Fruit fly (Drosophila melanogaster) whole organism, embryonic: ENCODE measurements around the gene CG8891.

Source experiments
- Antp ChIP-seq: fragments of 200-800 bp; sonication (Bioruptor generic); optimal IDR thresholded peaks from 3 replicates; lab custom pipeline; 2016; ENCODE audit warnings: missing biosample characterization, missing genetic modification characterization
- BEAF-32 ChIP-seq: fragments of 200-800 bp; sonication (Bioruptor generic); optimal IDR thresholded peaks from 3 replicates; lab custom pipeline; 2017; ENCODE audit warnings: missing biosample characterization, missing genetic modification characterization, mild to moderate bottlenecking, moderate library complexity, missing genetic modification reagents
- C15 ChIP-seq: fragments of 200-800 bp; sonication (Bioruptor generic); IDR thresholded peaks from 3 replicates; pipeline ENCODE4 v1.3.6; 2022; ENCODE audit warnings: missing biosample characterization, missing genetic modification characterization
- CG10267 ChIP-seq: fragments of 200-800 bp; sonication (Bioruptor generic); optimal IDR thresholded peaks from 2 replicates; lab custom pipeline; 2018; ENCODE audit warnings: missing biosample characterization, mild to moderate bottlenecking, missing genetic modification characterization, moderate library complexity
- CG11560 ChIP-seq: fragments of 200-800 bp; sonication (Bioruptor generic); IDR thresholded peaks from 3 replicates; pipeline ENCODE4 v1.3.6; 2022; ENCODE audit warnings: missing biosample characterization, missing genetic modification characterization
- CG12155 ChIP-seq: fragments of 200-800 bp; sonication (Bioruptor generic); optimal IDR thresholded peaks from 3 replicates; lab custom pipeline; 2016; ENCODE audit warnings: missing biosample characterization, missing genetic modification characterization
- CG12219 ChIP-seq: fragments of 200-800 bp; sonication (Bioruptor generic); optimal IDR thresholded peaks from 3 replicates; lab custom pipeline; 2018; ENCODE audit warnings: missing biosample characterization, mild to moderate bottlenecking, missing genetic modification characterization
- CG14050 ChIP-seq: fragments of 200-800 bp; sonication (Bioruptor generic); IDR thresholded peaks from 3 replicates; pipeline ENCODE4 v1.3.6; 2022; ENCODE audit warnings: missing biosample characterization, missing genetic modification characterization
- CG14441 ChIP-seq: fragments of 200-800 bp; sonication (Bioruptor generic); IDR thresholded peaks from 2 replicates; pipeline ENCODE4 v1.3.6; 2022; ENCODE audit warnings: missing biosample characterization, missing genetic modification characterization
- CG14860 ChIP-seq: fragments of 200-800 bp; sonication (Bioruptor generic); IDR thresholded peaks from 3 replicates; pipeline ENCODE4 v1.3.6; 2022; ENCODE audit warnings: missing biosample characterization, missing genetic modification characterization; ENCODE audit not compliant: partially characterized antibody
- CG15011 ChIP-seq: fragments of 200-800 bp; sonication (Bioruptor generic); optimal IDR thresholded peaks from 3 replicates; lab custom pipeline; 2018; ENCODE audit warnings: missing biosample characterization, mild to moderate bottlenecking, missing genetic modification characterization
- CG17361 ChIP-seq: fragments of 200-800 bp; sonication (Bioruptor generic); IDR thresholded peaks from 3 replicates; pipeline ENCODE4 v1.3.6; 2022; ENCODE audit warnings: missing biosample characterization, missing genetic modification characterization
- CG18619 ChIP-seq: fragments of 200-800 bp; sonication (Bioruptor generic); optimal IDR thresholded peaks from 3 replicates; lab custom pipeline; 2017; ENCODE audit warnings: missing biosample characterization, mild to moderate bottlenecking, missing genetic modification characterization
- CG2120 ChIP-seq: fragments of 200-800 bp; sonication (Bioruptor generic); optimal IDR thresholded peaks from 3 replicates; lab custom pipeline; 2016; ENCODE audit warnings: missing biosample characterization, missing genetic modification characterization
- CG2199 ChIP-seq: fragments of 200-800 bp; sonication (Bioruptor generic); IDR thresholded peaks from 3 replicates; pipeline ENCODE4 v1.3.6; 2022; ENCODE audit warnings: missing biosample characterization, missing genetic modification characterization
- CG43689 ChIP-seq: fragments of 200-800 bp; sonication (Bioruptor generic); IDR thresholded peaks from 2 replicates; pipeline ENCODE4 v1.3.6; 2022; ENCODE audit warnings: missing biosample characterization, missing genetic modification characterization
- CG6765 ChIP-seq: fragments of 200-800 bp; sonication (Bioruptor generic); optimal IDR thresholded peaks from 3 replicates; lab custom pipeline; 2017; ENCODE audit warnings: missing biosample characterization, mild to moderate bottlenecking, missing genetic modification characterization
- CG9797 ChIP-seq: fragments of 200-800 bp; sonication (Bioruptor generic); optimal IDR thresholded peaks from 3 replicates; lab custom pipeline; 2018; ENCODE audit warnings: missing biosample characterization, mild to moderate bottlenecking, missing genetic modification characterization
- CHES-1-like ChIP-seq: fragments of 200-800 bp; sonication (Bioruptor generic); optimal IDR thresholded peaks from 2 replicates; lab custom pipeline; 2016; ENCODE audit warnings: missing biosample characterization, missing genetic modification characterization
- Dfd ChIP-seq, 2 experiments: fragments of >200 bp; optimal IDR thresholded peaks; 2 replicates each; lab custom pipeline; 2017; ENCODE audit warnings: missing biosample characterization in 2 of 2, missing genetic modification characterization in 2 of 2
- Dref ChIP-seq: fragments of 200-800 bp; sonication (Bioruptor generic); IDR thresholded peaks from 2 replicates; pipeline ENCODE4 v1.3.6; 2022; ENCODE audit warnings: missing biosample characterization, missing genetic modification characterization
- E2f2 ChIP-seq: fragments of 200-800 bp; sonication (Bioruptor generic); IDR thresholded peaks from 2 replicates; pipeline ENCODE4 v1.3.6; 2022; ENCODE audit warnings: missing biosample characterization, missing genetic modification characterization
- Ets97D ChIP-seq: fragments of 200-800 bp; sonication (Bioruptor generic); optimal IDR thresholded peaks from 3 replicates; lab custom pipeline; 2016; ENCODE audit warnings: missing biosample characterization, missing genetic modification characterization
- Hey ChIP-seq: fragments of 200-800 bp; sonication (Bioruptor generic); optimal IDR thresholded peaks from 3 replicates; lab custom pipeline; 2018; ENCODE audit warnings: missing biosample characterization, mild to moderate bottlenecking, missing genetic modification characterization
- Lpt ChIP-seq: fragments of >200 bp; optimal IDR thresholded peaks from 2 replicates; lab custom pipeline; 2018; ENCODE audit warnings: missing biosample characterization, missing genetic modification characterization
- Med ChIP-seq: fragments of 200-800 bp; sonication (Bioruptor generic); peaks from one replicate; lab custom pipeline; 2016; ENCODE audit warnings: missing biosample characterization, missing genetic modification characterization, mild to moderate bottlenecking, inconsistent platforms, moderate library complexity
- NK7.1 ChIP-seq: fragments of 200-800 bp; sonication (Bioruptor generic); optimal IDR thresholded peaks from 3 replicates; lab custom pipeline; 2016; ENCODE audit warnings: missing biosample characterization, missing genetic modification characterization
- Sox102F ChIP-seq: fragments of 200-800 bp; sonication (Bioruptor generic); optimal IDR thresholded peaks from 2 replicates; lab custom pipeline; 2018; ENCODE audit warnings: missing biosample characterization, mild to moderate bottlenecking, missing genetic modification characterization, moderate library complexity
- Taf1 ChIP-seq: fragments of 200-800 bp; sonication (Bioruptor generic); IDR thresholded peaks from 2 replicates; pipeline ENCODE4 v1.3.6; 2022; ENCODE audit warnings: missing biosample characterization, missing genetic modification characterization
- az2 ChIP-seq: fragments of 200-800 bp; sonication (Bioruptor generic); optimal IDR thresholded peaks from 3 replicates; lab custom pipeline; 2016; ENCODE audit warnings: missing biosample characterization, missing genetic modification characterization
- bab2 ChIP-seq: fragments of 200-800 bp; sonication (Bioruptor generic); optimal IDR thresholded peaks from 2 replicates; lab custom pipeline; 2016; ENCODE audit warnings: missing biosample characterization, missing genetic modification characterization
- chinmo ChIP-seq: fragments of 200-800 bp; sonication (Bioruptor generic); IDR thresholded peaks from 4 replicates; pipeline ENCODE4 v1.3.6; 2022; ENCODE audit warnings: missing biosample characterization, missing genetic modification characterization; ENCODE audit not compliant: partially characterized antibody
- corto ChIP-seq: fragments of 200-800 bp; sonication (Bioruptor generic); optimal IDR thresholded peaks from 2 replicates; lab custom pipeline; 2016; ENCODE audit warnings: missing biosample characterization, mild to moderate bottlenecking, missing genetic modification characterization, moderate library complexity
- crc ChIP-seq: fragments of 200-800 bp; sonication (Bioruptor generic); optimal IDR thresholded peaks from 2 replicates; lab custom pipeline; 2016; ENCODE audit warnings: missing biosample characterization, missing genetic modification characterization
- dan ChIP-seq: fragments of 200-800 bp; sonication (Bioruptor generic); IDR thresholded peaks from 2 replicates; pipeline ENCODE4 v1.3.6; 2022; ENCODE audit warnings: missing biosample characterization, missing genetic modification characterization
- exex ChIP-seq: fragments of 200-800 bp; sonication (Bioruptor generic); optimal IDR thresholded peaks from 4 replicates; lab custom pipeline; 2018; ENCODE audit warnings: missing biosample characterization, mild to moderate bottlenecking, missing genetic modification characterization, moderate library complexity
- jumu ChIP-seq: fragments of 200-800 bp; sonication (Bioruptor generic); optimal IDR thresholded peaks from 3 replicates; lab custom pipeline; 2016; ENCODE audit warnings: missing biosample characterization, missing genetic modification characterization
- lola ChIP-seq, 3 experiments: fragments of >200 bp in 2 of 3; fragments of 200-800 bp in 1 of 3; sonication (Bioruptor generic) in 1 of 3; optimal IDR thresholded peaks; 2 replicates each; lab custom pipeline; 2017 to 2019; ENCODE audit warnings: missing biosample characterization in 3 of 3, missing genetic modification characterization in 3 of 3, mild to moderate bottlenecking in 1 of 3, moderate library complexity in 1 of 3
- lov ChIP-seq, 2 experiments: fragments of 200-800 bp in 1 of 2; fragments of >200 bp in 1 of 2; sonication (Bioruptor generic) in 1 of 2; IDR thresholded peaks in 1 of 2; optimal IDR thresholded peaks in 1 of 2; 2 replicates in 1 of 2; 3 replicates in 1 of 2; pipeline versions ENCODE4 v1.3.6 to Lab custom; 2017 to 2022; ENCODE audit warnings: missing biosample characterization in 1 of 2, missing genetic modification characterization in 1 of 2
- pfk ChIP-seq: fragments of 200-800 bp; sonication (Bioruptor generic); optimal IDR thresholded peaks from 2 replicates; lab custom pipeline; 2018; ENCODE audit warnings: missing biosample characterization, mild to moderate bottlenecking, missing genetic modification characterization, moderate library complexity
- pita ChIP-seq: fragments of 200-800 bp; sonication (Bioruptor generic); optimal IDR thresholded peaks from 2 replicates; lab custom pipeline; 2017; ENCODE audit warnings: missing biosample characterization, mild to moderate bottlenecking, missing genetic modification characterization
- pzg ChIP-seq: fragments of 200-800 bp; sonication (Bioruptor generic); optimal IDR thresholded peaks from 3 replicates; lab custom pipeline; 2018; ENCODE audit warnings: missing biosample characterization, mild to moderate bottlenecking, missing genetic modification characterization, moderate library complexity
- ranshi ChIP-seq: fragments of 200-800 bp; sonication (Bioruptor generic); IDR thresholded peaks from 2 replicates; pipeline ENCODE4 v1.3.6; 2022; ENCODE audit warnings: missing biosample characterization, missing genetic modification characterization
- shn ChIP-seq: fragments of 200-800 bp; sonication (Bioruptor generic); optimal IDR thresholded peaks from 3 replicates; lab custom pipeline; 2016; ENCODE audit warnings: missing biosample characterization, missing genetic modification characterization
- ssp ChIP-seq: fragments of 200-800 bp; sonication (Bioruptor generic); IDR thresholded peaks from 2 replicates; pipeline ENCODE4 v1.3.6; 2022; ENCODE audit warnings: missing biosample characterization, missing genetic modification characterization
- tap ChIP-seq: fragments of 200-800 bp; optimal IDR thresholded peaks from 3 replicates; lab custom pipeline; 2019; ENCODE audit warnings: missing biosample characterization, mild to moderate bottlenecking, missing genetic modification characterization, moderate library complexity
- wdn ChIP-seq: fragments of 200-800 bp; sonication (Bioruptor generic); IDR thresholded peaks from 2 replicates; pipeline ENCODE4 v1.3.6; 2022; ENCODE audit warnings: missing biosample characterization, missing genetic modification characterization
- z ChIP-seq: fragments of 200-800 bp; sonication (Bioruptor generic); IDR thresholded peaks from 3 replicates; pipeline ENCODE4 v1.3.6; 2022; ENCODE audit warnings: missing biosample characterization, missing genetic modification characterization
- zfh1 ChIP-seq: fragments of 200-800 bp; sonication (Bioruptor generic); IDR thresholded peaks from 3 replicates; pipeline ENCODE4 v1.3.6; 2022; ENCODE audit warnings: missing biosample characterization, missing genetic modification characterization

CG8891 gene

dm6 chr2L:4981278-4981966 is 2.2 kb upstream of the CG8891 start, which contains the start of the genes CG8892 and CG34126 (continued):
- TF ChIP-seq Med (GFP tag; lab: Kevin White, UChicago) (peak; percentile 99), CG14860 (GFP tag; lab: Robert Waterston, UW) (no peak), Dfd (GFP tag; optimal IDR thresholded peaks at IDR 0.05; lab: Kevin White, UChicago) (peak in 1 of 2 experiments; percentile 92), Antp (GFP tag; lab: Kevin White, UChicago) (peak; percentile 96), lov (optimal IDR thresholded peaks at IDR 0.05; lab: Kevin White, UChicago) (no peak), lov (GFP tag; IDR thresholded peaks at IDR 0.05; lab: Robert Waterston, UW) (peak; percentile 72; the same call in 2 of the 3 replicates), NK7.1 (peak; percentile 82), CG2199 (GFP tag; lab: Robert Waterston, UW) (peak; percentile 74; the same call in 1 of the 3 replicates), CG15011 (GFP tag; lab: Kevin White, UChicago) (peak; percentile 95), CG10267 (tag; lab: Kevin White, UChicago) (peak; percentile 100), CG12219 (GFP tag; lab: Kevin White, UChicago) (peak; percentile 86), shn (peak; percentile 96), CG6765 (GFP tag; lab: Kevin White, UChicago) (peak; percentile 91), CG43689 (peak; percentile 89), CG18619 (GFP tag; lab: Kevin White, UChicago) (peak; percentile 98), zfh1 (GFP tag; lab: Robert Waterston, UW) (peak; percentile 96), CG12155 (GFP tag; lab: Kevin White, UChicago) (peak; percentile 97), CG14050 (peak; percentile 89), Taf1 (GFP tag; lab: Robert Waterston, UW) (peak; percentile 88), pfk (GFP tag; lab: Kevin White, UChicago) (peak; percentile 54), exex (tag; lab: Kevin White, UChicago) (peak; percentile 83), CG9797 (GFP tag; lab: Kevin White, UChicago) (peak; percentile 65), C15 (GFP tag; lab: Robert Waterston, UW) (peak; percentile 89), CG11560 (peak; percentile 90), Hey (tag; lab: Kevin White, UChicago) (peak; percentile 87), wdn (peak; percentile 90), Sox102F (GFP tag; lab: Kevin White, UChicago) (peak; percentile 94), corto (GFP tag; lab: Kevin White, UChicago) (peak; percentile 95), chinmo (GFP tag; lab: Robert Waterston, UW) (peak; percentile 87; the same call in 2 of the 4 replicates), az2 (GFP tag; lab: Kevin White, UChicago) (peak; percentile 98), ranshi (GFP tag; lab: Robert Waterston, UW) (peak; percentile 94), Dref (GFP tag; lab: Robert Waterston, UW) (peak; percentile 51), Lpt (GFP tag; lab: Kevin White, UChicago) (no peak), CHES-1-like (peak; percentile 96), z (GFP tag; lab: Robert Waterston, UW) (no peak), tap (peak; percentile 89), jumu (GFP tag; lab: Kevin White, UChicago) (peak; percentile 98), CG2120 (peak; percentile 99), E2f2 (GFP tag; lab: Robert Waterston, UW) (peak; percentile 75), Ets97D (GFP tag; lab: Kevin White, UChicago) (peak; percentile 92), pita (GFP tag; lab: Kevin White, UChicago) (no peak), CG14441 (peak; percentile 94), crc (GFP tag; lab: Kevin White, UChicago) (peak; percentile 85), BEAF-32 (GFP tag; lab: Kevin White, UChicago) (peak; percentile 68), lola (GFP tag; optimal IDR thresholded peaks at IDR 0.05; lab: Kevin White, UChicago) (peak in 1 of 3 experiments; percentile 98), CG17361 (GFP tag; lab: Robert Waterston, UW) (peak; percentile 98), dan (GFP tag; lab: Robert Waterston, UW) (peak; percentile 93), bab2 (GFP tag; lab: Kevin White, UChicago) (peak; percentile 97), ssp (peak; percentile 93), pzg (GFP tag; lab: Kevin White, UChicago) (peak; percentile 84)
